Fruit fly (Drosophila melanogaster) whole organism, embryonic: Measurements from ENCODE around the gene CG34001.

Experiments used
- Antp ChIP-seq: fragments of 200-800 bp; sonication (Bioruptor generic); optimal IDR thresholded peaks from 3 replicates; lab custom pipeline; 2016; ENCODE audit warnings: missing biosample characterization, missing genetic modification characterization
- Atf-2 ChIP-seq: fragments of 200-800 bp; sonication (Bioruptor generic); optimal IDR thresholded peaks from 2 replicates; lab custom pipeline; 2016; ENCODE audit warnings: missing biosample characterization, missing genetic modification characterization
- BtbVII ChIP-seq: fragments of 200-800 bp; sonication (Bioruptor generic); optimal IDR thresholded peaks from 3 replicates; lab custom pipeline; 2017; ENCODE audit warnings: missing biosample characterization, mild to moderate bottlenecking, missing genetic modification characterization
- CG10431 ChIP-seq: fragments of 200-800 bp; sonication (Bioruptor generic); optimal IDR thresholded peaks from 3 replicates; lab custom pipeline; 2018; ENCODE audit warnings: missing biosample characterization, mild to moderate bottlenecking, missing genetic modification characterization
- CG11085 ChIP-seq: fragments of 200-800 bp; sonication (Bioruptor generic); IDR thresholded peaks from 2 replicates; pipeline ENCODE4 v1.3.6; 2022; ENCODE audit warnings: missing biosample characterization, missing genetic modification characterization
- CG11247 ChIP-seq: fragments of 200-800 bp; sonication (Bioruptor generic); IDR thresholded peaks from 2 replicates; pipeline ENCODE4 v1.3.6; 2022; ENCODE audit warnings: missing biosample characterization, missing genetic modification characterization
- CG11504 ChIP-seq: fragments of 200-800 bp; sonication (Bioruptor generic); optimal IDR thresholded peaks from 3 replicates; lab custom pipeline; 2019; ENCODE audit warnings: missing biosample characterization, mild to moderate bottlenecking, missing genetic modification characterization, moderate library complexity
- CG11723 ChIP-seq: fragments of 200-800 bp; sonication (Bioruptor generic); optimal IDR thresholded peaks from 2 replicates; lab custom pipeline; 2017; ENCODE audit warnings: missing biosample characterization, mild to moderate bottlenecking, missing genetic modification characterization
- CG12391 ChIP-seq: fragments of 200-800 bp; sonication (Bioruptor generic); optimal IDR thresholded peaks from 3 replicates; lab custom pipeline; 2018; ENCODE audit warnings: missing biosample characterization, mild to moderate bottlenecking, missing genetic modification characterization, moderate library complexity
- CG12659 ChIP-seq: fragments of 200-800 bp; sonication (Bioruptor generic); optimal IDR thresholded peaks from 3 replicates; lab custom pipeline; 2017; ENCODE audit warnings: mild to moderate bottlenecking, missing biosample characterization, missing genetic modification reagents, missing genetic modification characterization
- CG16815 ChIP-seq: fragments of 200-800 bp; sonication (Bioruptor generic); optimal IDR thresholded peaks from 3 replicates; lab custom pipeline; 2017; ENCODE audit warnings: missing biosample characterization, mild to moderate bottlenecking, missing genetic modification characterization
- CG18476 ChIP-seq: fragments of 200-800 bp; sonication (Bioruptor generic); optimal IDR thresholded peaks from 2 replicates; lab custom pipeline; 2016; ENCODE audit warnings: missing biosample characterization, mild to moderate bottlenecking, missing genetic modification characterization
- CG2199 ChIP-seq: fragments of 200-800 bp; sonication (Bioruptor generic); IDR thresholded peaks from 3 replicates; pipeline ENCODE4 v1.3.6; 2022; ENCODE audit warnings: missing biosample characterization, missing genetic modification characterization
- CG3726 ChIP-seq: fragments of 200-800 bp; sonication (Bioruptor generic); IDR thresholded peaks from 3 replicates; pipeline ENCODE4, ENCODE4 v1.3.6; 2022; ENCODE audit warnings: missing biosample characterization, missing genetic modification characterization
- CG42726 ChIP-seq: fragments of 200-800 bp; sonication (Bioruptor generic); IDR thresholded peaks from 2 replicates; pipeline ENCODE4 v1.3.6; 2022; ENCODE audit warnings: missing biosample characterization, missing genetic modification characterization; ENCODE audit not compliant: partially characterized antibody
- CG4404 ChIP-seq: fragments of 200-800 bp; sonication (Bioruptor generic); IDR thresholded peaks from 2 replicates; pipeline ENCODE4 v1.3.6; 2022; ENCODE audit warnings: missing biosample characterization, missing genetic modification characterization
- CG5180 ChIP-seq: fragments of 200-800 bp; sonication (Bioruptor generic); optimal IDR thresholded peaks from 3 replicates; lab custom pipeline; 2017; ENCODE audit warnings: missing biosample characterization, missing genetic modification characterization, mild to moderate bottlenecking, moderate library complexity, missing genetic modification reagents
- CG7357 ChIP-seq: fragments of 200-800 bp; sonication (Bioruptor generic); IDR thresholded peaks from 3 replicates; pipeline ENCODE4 v1.3.6; 2022; ENCODE audit warnings: missing biosample characterization, missing genetic modification characterization
- CG7786 ChIP-seq: fragments of 200-800 bp; sonication (Bioruptor generic); optimal IDR thresholded peaks from 2 replicates; lab custom pipeline; 2016; ENCODE audit warnings: missing biosample characterization, missing genetic modification characterization
- CG7839 ChIP-seq: fragments of 200-800 bp; sonication (Bioruptor generic); optimal IDR thresholded peaks from 3 replicates; lab custom pipeline; 2018; ENCODE audit warnings: missing biosample characterization, mild to moderate bottlenecking, missing genetic modification characterization, moderate library complexity
- CG7987 ChIP-seq: fragments of 200-800 bp; sonication (Bioruptor generic); optimal IDR thresholded peaks from 2 replicates; lab custom pipeline; 2018; ENCODE audit warnings: missing biosample characterization, mild to moderate bottlenecking, missing genetic modification characterization, moderate library complexity
- Dp ChIP-seq: fragments of 200-800 bp; sonication (Bioruptor generic); optimal IDR thresholded peaks from 2 replicates; lab custom pipeline; 2018; ENCODE audit warnings: missing biosample characterization, mild to moderate bottlenecking, missing genetic modification characterization, moderate library complexity
- E2f2 ChIP-seq: fragments of 200-800 bp; sonication (Bioruptor generic); IDR thresholded peaks from 2 replicates; pipeline ENCODE4 v1.3.6; 2022; ENCODE audit warnings: missing biosample characterization, missing genetic modification characterization
- Hand ChIP-seq: fragments of 200-800 bp; sonication (Bioruptor generic); optimal IDR thresholded peaks from 2 replicates; lab custom pipeline; 2017; ENCODE audit warnings: mild to moderate bottlenecking, missing biosample characterization, missing genetic modification reagents, missing genetic modification characterization
- Hr78 ChIP-seq, 2 experiments: fragments of 200-800 bp in 1 of 2; fragments of >200 bp in 1 of 2; sonication (Bioruptor generic) in 1 of 2; optimal IDR thresholded peaks; 2 replicates each; lab custom pipeline; 2017 to 2019; ENCODE audit warnings: missing biosample characterization in 2 of 2, missing genetic modification characterization in 2 of 2, mild to moderate bottlenecking in 1 of 2, moderate library complexity in 1 of 2
- Jarid2 ChIP-seq: fragments of 200-800 bp; sonication (Bioruptor generic); optimal IDR thresholded peaks from 3 replicates; lab custom pipeline; 2017; ENCODE audit warnings: mild to moderate bottlenecking, missing biosample characterization, missing genetic modification reagents, missing genetic modification characterization
- MTF-1 ChIP-seq: fragments of 200-800 bp; sonication (Bioruptor generic); optimal IDR thresholded peaks from 2 replicates; lab custom pipeline; 2018; ENCODE audit warnings: missing biosample characterization, mild to moderate bottlenecking, missing genetic modification characterization, borderline replicate concordance
- NK7.1 ChIP-seq: fragments of 200-800 bp; sonication (Bioruptor generic); optimal IDR thresholded peaks from 3 replicates; lab custom pipeline; 2016; ENCODE audit warnings: missing biosample characterization, missing genetic modification characterization
- Ravus ChIP-seq: fragments of 200-800 bp; sonication (Bioruptor generic); IDR thresholded peaks from 2 replicates; pipeline ENCODE4 v1.3.6; 2022; ENCODE audit warnings: missing biosample characterization, missing genetic modification characterization
- Vsx1 ChIP-seq: fragments of 200-800 bp; sonication (Bioruptor generic); optimal IDR thresholded peaks from 2 replicates; lab custom pipeline; 2017; ENCODE audit warnings: missing biosample characterization, mild to moderate bottlenecking, missing genetic modification characterization, missing genetic modification reagents
- abd-A ChIP-seq: fragments of 200-800 bp; sonication (Bioruptor generic); optimal IDR thresholded peaks from 3 replicates; lab custom pipeline; 2019; ENCODE audit warnings: missing biosample characterization, mild to moderate bottlenecking, missing genetic modification characterization, moderate library complexity
- crol ChIP-seq: fragments of 200-800 bp; sonication (Bioruptor generic); IDR thresholded peaks from 2 replicates; pipeline ENCODE4 v1.3.6; 2022; ENCODE audit warnings: missing biosample characterization, missing genetic modification characterization
- disco-r ChIP-seq: fragments of 200-800 bp; sonication (Bioruptor generic); optimal IDR thresholded peaks from 2 replicates; lab custom pipeline; 2016; ENCODE audit warnings: missing biosample characterization, missing genetic modification characterization
- emc ChIP-seq: fragments of 200-800 bp; sonication (Bioruptor generic); optimal IDR thresholded peaks from 2 replicates; lab custom pipeline; 2016; ENCODE audit warnings: missing biosample characterization, missing genetic modification characterization
- fd3F ChIP-seq: fragments of 200-800 bp; sonication (Bioruptor generic); optimal IDR thresholded peaks from 2 replicates; lab custom pipeline; 2018; ENCODE audit warnings: missing biosample characterization, mild to moderate bottlenecking, missing genetic modification characterization, moderate library complexity
- fu2 ChIP-seq: fragments of 200-800 bp; sonication (Bioruptor generic); optimal IDR thresholded peaks from 2 replicates; lab custom pipeline; 2016; ENCODE audit warnings: missing biosample characterization, missing genetic modification characterization
- gsb-n ChIP-seq: fragments of 200-800 bp; sonication (Bioruptor generic); optimal IDR thresholded peaks from 3 replicates; lab custom pipeline; 2018; ENCODE audit warnings: missing biosample characterization, mild to moderate bottlenecking, missing genetic modification characterization
- ham ChIP-seq: fragments of 200-800 bp; sonication (Bioruptor generic); IDR thresholded peaks from 2 replicates; pipeline ENCODE4 v1.3.6; 2022; ENCODE audit warnings: missing biosample characterization, missing genetic modification characterization
- hth ChIP-seq: fragments of >200 bp; optimal IDR thresholded peaks from 2 replicates; lab custom pipeline; 2017; ENCODE audit warnings: inconsistent platforms
- ken ChIP-seq: fragments of 200-800 bp; sonication (Bioruptor generic); IDR thresholded peaks from 3 replicates; pipeline ENCODE4 v1.3.6; 2022; ENCODE audit warnings: missing biosample characterization, missing genetic modification characterization
- kni ChIP-seq: fragments of 200-800 bp; sonication (Bioruptor generic); optimal IDR thresholded peaks from 3 replicates; lab custom pipeline; 2017; ENCODE audit warnings: mild to moderate bottlenecking, missing biosample characterization, missing genetic modification reagents, missing genetic modification characterization
- nau ChIP-seq: fragments of 200-800 bp; sonication (Bioruptor generic); optimal IDR thresholded peaks from 3 replicates; lab custom pipeline; 2017; ENCODE audit warnings: missing biosample characterization, mild to moderate bottlenecking, missing genetic modification characterization, missing genetic modification reagents
- peb ChIP-seq: fragments of 200-800 bp; sonication (Bioruptor generic); IDR thresholded peaks from 2 replicates; pipeline ENCODE4 v1.3.6; 2022; ENCODE audit warnings: missing biosample characterization, missing genetic modification characterization
- sc ChIP-seq, 3 experiments: fragments of >200 bp in 2 of 3; fragments of 200-800 bp in 1 of 3; sonication (Bioruptor generic) in 1 of 3; optimal IDR thresholded peaks; 2 replicates in 2 of 3; 3 replicates in 1 of 3; lab custom pipeline; 2017; ENCODE audit warnings: mild to moderate bottlenecking in 1 of 3, missing biosample characterization in 1 of 3, missing genetic modification characterization in 1 of 3, missing genetic modification reagents in 1 of 3
- sens ChIP-seq: fragments of 200-800 bp; sonication (Bioruptor generic); peaks from one replicate; lab custom pipeline; 2016; ENCODE audit warnings: missing biosample characterization, missing genetic modification characterization
- so ChIP-seq: fragments of 200-800 bp; sonication (Bioruptor generic); IDR thresholded peaks from 3 replicates; pipeline ENCODE4 v1.3.6; 2022; ENCODE audit warnings: missing biosample characterization, missing genetic modification characterization
- sqz ChIP-seq: fragments of 200-800 bp; sonication (Bioruptor generic); optimal IDR thresholded peaks from 3 replicates; lab custom pipeline; 2018; ENCODE audit warnings: missing biosample characterization, mild to moderate bottlenecking, missing genetic modification characterization
- tgo ChIP-seq: fragments of 200-800 bp; sonication (Bioruptor generic); IDR thresholded peaks from 3 replicates; pipeline ENCODE4 v1.3.6; 2022; ENCODE audit warnings: missing biosample characterization, missing genetic modification characterization
- twi ChIP-seq: fragments of 200-800 bp; optimal IDR thresholded peaks from 2 replicates; lab custom pipeline; 2019; ENCODE audit warnings: missing biosample characterization, mild to moderate bottlenecking, missing genetic modification characterization, moderate library complexity

The CG34001 gene

dm6 chr3L:10678545-10679067 lies 47.7 kb downstream of the CG34001 start:
- TF ChIP-seq CG7839 (tag; lab: Kevin White, UChicago) (peak; percentile 98), CG7987 (GFP tag; lab: Kevin White, UChicago) (peak; percentile 85), fd3F (GFP tag; lab: Kevin White, UChicago) (peak; percentile 86), CG11085 (no peak; the same call in none of the 2 replicates), CG12659 (GFP tag; lab: Kevin White, UChicago) (peak; percentile 96), Ravus (peak; percentile 83), Atf-2 (GFP tag; lab: Kevin White, UChicago) (peak; percentile 79), sqz (GFP tag; lab: Kevin White, UChicago) (peak; percentile 88), Jarid2 (GFP tag; lab: Kevin White, UChicago) (peak; percentile 79), CG7357 (peak; percentile 92), tgo (peak; percentile 96), BtbVII (GFP tag; lab: Kevin White, UChicago) (peak; percentile 95), Antp (peak; percentile 83), CG12391 (tag; lab: Kevin White, UChicago) (peak; percentile 97), CG7786 (peak; percentile 87), fu2 (GFP tag; lab: Kevin White, UChicago) (peak; percentile 80), CG16815 (peak; percentile 92), NK7.1 (GFP tag; lab: Kevin White, UChicago) (peak; percentile 88), crol (peak; percentile 97), E2f2 (GFP tag; lab: Robert Waterston, UW) (peak; percentile 80; the same call in 1 of the 2 replicates), CG10431 (GFP tag; lab: Kevin White, UChicago) (peak; percentile 92), emc (GFP tag; lab: Kevin White, UChicago) (peak; percentile 76), CG5180 (GFP tag; lab: Kevin White, UChicago) (peak; percentile 90), abd-A (tag; lab: Kevin White, UChicago) (peak; percentile 90), CG3726 (GFP tag; lab: Robert Waterston, UW) (peak; percentile 89; the same call in 1 of the 3 replicates), sens (GFP tag; lab: Kevin White, UChicago) (peak; percentile 99), sc (optimal IDR thresholded peaks at IDR 0.05; lab: Kevin White, UChicago) (no peak), sc (GFP tag; optimal IDR thresholded peaks at IDR 0.05; lab: Kevin White, UChicago) (peak; percentile 86), twi (tag; lab: Kevin White, UChicago) (peak; percentile 87), gsb-n (peak; percentile 97), Hr78 (GFP tag; optimal IDR thresholded peaks at IDR 0.05; lab: Kevin White, UChicago) (peak in 1 of 2 experiments; percentile 91), disco-r (peak; percentile 91), hth (lab: Kevin White, UChicago) (no peak), peb (GFP tag; lab: Robert Waterston, UW) (peak; percentile 95), nau (GFP tag; lab: Kevin White, UChicago) (peak; percentile 95), CG18476 (peak; percentile 95), CG42726 (no peak), kni (peak; percentile 85), Dp (peak; percentile 1), Hand (GFP tag; lab: Kevin White, UChicago) (peak; percentile 92), CG2199 (GFP tag; lab: Robert Waterston, UW) (peak; percentile 89; the same call in 1 of the 3 replicates), MTF-1 (GFP tag; lab: Kevin White, UChicago) (peak; percentile 70), CG11723 (peak; percentile 92), ken (GFP tag; lab: Robert Waterston, UW) (peak; percentile 87), ham (GFP tag; lab: Robert Waterston, UW) (peak; percentile 69; the same call in 1 of the 2 replicates), CG4404 (GFP tag; lab: Robert Waterston, UW) (peak; percentile 92), Vsx1 (peak; percentile 94), so (GFP tag; lab: Robert Waterston, UW) (peak; percentile 94; the same call in 2 of the 3 replicates), CG11504 (tag; lab: Kevin White, UChicago) (peak; percentile 96), CG11247 (GFP tag; lab: Robert Waterston, UW) (peak; percentile 83)
